Worm (Caenorhabditis elegans) whole organism, L4 larva: Measurements from ENCODE around the gene srg-21.

ENCODE experiments used
- ZK337.2 ChIP-seq: fragments of 200-800 bp; sonication (Bioruptor generic); IDR thresholded peaks from 2 replicates; pipeline ENCODE4 v1.3.6; 2022; ENCODE audit warnings: missing genetic modification reagents, missing genetic modification characterization, missing compliant biosample characterization
- ama-1 ChIP-seq: fragments of 150-350 bp; optimal IDR thresholded peaks from 2 replicates; lab custom pipeline; 2014; ENCODE audit warnings: inconsistent platforms, mixed read lengths
- mdt-29 ChIP-seq: fragments of 200-800 bp; sonication (Bioruptor generic); IDR thresholded peaks from 2 replicates; pipeline ENCODE4 v1.3.6; 2022; ENCODE audit warnings: missing genetic modification reagents, missing genetic modification characterization, missing compliant biosample characterization
- mep-1 ChIP-seq: fragments of 150-350 bp; sonication (generic microtip); optimal IDR thresholded peaks from 3 replicates; lab custom pipeline; 2014; ENCODE audit warnings: missing biosample characterization, missing genetic modification characterization
- pqm-1 ChIP-seq: sonication (generic microtip); optimal IDR thresholded peaks from 2 replicates; lab custom pipeline; 2017; ENCODE audit warnings: missing biosample characterization, missing genetic modification characterization
- ztf-11 ChIP-seq: fragments of 150-350 bp; optimal IDR thresholded peaks from 2 replicates; lab custom pipeline; 2014; ENCODE audit warnings: missing biosample characterization, missing genetic modification characterization

DNA sequence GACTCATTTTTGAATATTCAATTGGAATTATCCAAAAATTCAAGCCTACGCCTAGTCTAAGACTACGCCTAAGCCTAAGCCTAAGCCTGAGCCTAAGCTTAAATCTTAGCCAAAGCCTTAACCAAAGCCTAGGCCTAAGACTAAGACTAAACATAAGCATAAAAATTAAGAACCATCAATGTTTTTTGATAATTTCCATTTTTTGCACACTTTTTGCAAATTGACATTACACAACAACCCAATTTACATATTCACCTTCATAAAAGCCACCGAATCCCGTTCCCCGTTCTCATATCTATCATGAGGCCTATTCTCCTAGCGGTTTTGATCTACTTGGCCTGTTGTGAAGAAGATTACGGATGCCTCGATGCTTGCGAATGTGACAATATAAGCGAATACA lies 26.3 kb upstream of the srg-21 start, which contains the start of gene T10D4.7:
- TF ChIP-seq ztf-11 (tag; lab: Kevin White, UChicago) (no peak), ama-1 (no peak), pqm-1 (tag; lab: Kevin White, UChicago) (no peak), ZK337.2 (GFP tag; lab: Robert Waterston, UW) (no peak), mep-1 (tag; lab: Kevin White, UChicago) (no peak), mdt-29 (GFP tag; lab: Robert Waterston, UW) (no peak)
